Worm (Caenorhabditis elegans): ENCODE results near the gene nos-1.

DNA sequence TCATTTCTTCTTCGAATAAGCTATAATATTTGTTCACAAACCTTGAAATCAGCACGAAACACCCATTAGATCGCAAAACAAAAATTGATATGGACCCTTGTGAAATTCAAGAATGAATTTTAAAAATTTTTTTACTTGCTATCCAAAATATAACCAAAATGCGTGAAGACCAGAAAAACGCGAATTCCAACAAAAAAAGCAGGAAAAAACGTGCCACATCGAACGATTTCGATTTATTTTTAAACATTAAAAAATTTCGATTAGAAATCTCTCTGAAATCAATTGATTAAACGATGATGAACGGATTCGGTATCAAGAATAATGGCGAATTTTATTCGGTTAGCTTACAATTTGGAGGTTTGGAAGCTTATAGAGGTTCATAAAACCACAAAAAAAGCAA is 5.6 kb downstream of the nos-1 start, which contains the start of the genes tceb-3 and gskl-1:
- TF ChIP-seq ztf-23 (GFP tag; IDR thresholded peaks at IDR 0.05) (no peak), tab-1 (GFP tag; IDR thresholded peaks at IDR 0.05) (no peak), klf-2 (GFP tag; conservative IDR thresholded peaks at IDR 0.05) (no peak), flt-1 (GFP tag; IDR thresholded peaks at IDR 0.05) (no peak), cog-1 (tag; optimal IDR thresholded peaks at IDR 0.05) (no peak), ref-1 (GFP tag; conservative IDR thresholded peaks at IDR 0.05) (no peak), med-1 (GFP tag; optimal IDR thresholded peaks at IDR 0.05; ENCODE audit: insufficient read depth) (no peak), ztf-29 (GFP tag; IDR thresholded peaks at IDR 0.05) (no peak)
